Fruit fly (Drosophila melanogaster) ovary, adult (tissue): ENCODE data around the gene Lsp2.
A peak's percentile ranks its signal among the peaks of the same experiment; 100 is the strongest.

Experiments used
- CG17801 ChIP-seq: fragments of 200-800 bp; optimal IDR thresholded peaks from 2 replicates; lab custom pipeline; 2019; ENCODE audit warnings: missing biosample characterization, mild to moderate bottlenecking, missing genetic modification characterization, moderate library complexity; ENCODE audit not compliant: partially characterized antibody

The Lsp2 gene

DNA sequence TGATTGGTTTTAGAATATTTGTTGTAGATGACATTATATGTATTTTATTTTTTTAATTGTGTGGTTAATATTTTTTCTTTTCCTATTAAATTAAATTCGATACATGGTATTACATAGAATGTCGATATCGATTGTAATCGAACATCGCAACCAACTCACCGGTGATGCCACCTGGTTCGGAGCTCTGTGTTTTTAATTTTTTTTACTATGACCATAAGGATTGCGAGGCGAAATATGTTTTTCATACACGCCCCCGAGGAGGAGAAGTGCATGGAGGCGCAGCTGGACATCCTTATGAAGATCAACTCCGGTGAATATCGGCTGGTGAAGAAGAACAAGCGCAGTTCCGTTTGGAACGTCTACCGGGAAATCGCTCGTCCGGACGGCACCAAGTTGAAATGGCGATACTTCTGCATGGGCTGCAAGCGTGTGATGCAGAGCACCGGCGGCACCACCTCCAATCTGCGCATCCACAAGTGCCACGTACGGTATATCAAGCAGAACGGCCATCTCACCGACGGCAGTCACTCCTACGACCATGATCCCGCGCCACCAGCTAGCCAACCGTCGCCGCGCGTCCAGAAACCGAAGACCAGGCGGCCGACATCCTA, 9.2 kb upstream of the Lsp2 start, which contains the start of gene CG11560:
Gene CG11560 (plus strand): TSS at position 145 of the 611 bp plus-strand sequence.
- peak; percentile 35 for TF ChIP-seq CG17801 (GFP tag; lab: Kevin White, UChicago)

DNA sequence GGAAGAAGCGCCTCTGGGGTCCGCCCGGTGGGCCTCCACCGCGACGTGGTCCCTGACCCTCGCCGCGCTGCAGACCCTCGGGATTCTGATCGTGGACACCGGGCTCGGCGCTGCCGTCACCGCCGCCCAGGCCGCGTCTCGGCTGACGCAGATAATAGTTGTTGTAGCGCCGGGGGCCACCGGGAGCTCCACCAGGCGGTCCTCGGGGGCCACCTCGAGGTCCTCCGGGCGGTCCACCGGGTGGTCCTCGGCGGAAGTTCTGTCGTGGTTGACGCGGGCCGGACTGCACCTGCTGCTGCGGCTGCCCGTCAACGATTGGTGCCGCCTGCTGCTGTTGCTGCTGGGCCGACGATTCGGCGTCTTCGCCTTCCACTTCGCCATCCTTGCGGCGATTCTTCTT, 6.3 kb upstream of the Lsp2 start:
- no peak for TF ChIP-seq CG17801 (GFP tag; lab: Kevin White, UChicago)

DNA sequence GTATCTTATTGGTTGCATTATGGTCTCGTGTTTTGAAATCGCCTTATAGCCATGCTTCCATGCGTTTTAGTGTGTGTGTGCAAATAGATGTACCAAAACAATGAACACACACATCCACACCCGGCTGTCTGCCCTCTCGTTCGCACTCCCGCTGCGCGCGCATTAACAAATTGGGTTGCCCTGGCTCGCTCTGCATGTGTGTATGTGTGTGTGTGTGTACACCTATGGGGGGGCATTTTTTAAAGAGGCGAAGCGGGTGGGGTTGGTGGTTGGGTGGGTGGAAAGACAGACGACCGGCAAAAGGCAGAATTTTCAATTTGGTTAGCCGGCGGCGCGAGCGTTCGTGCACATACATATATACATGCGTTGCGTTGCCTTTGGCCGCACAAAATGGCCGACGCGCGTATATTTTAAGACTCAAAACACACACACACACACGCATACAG, 5.0 kb upstream of the Lsp2 start:
- no peak for TF ChIP-seq CG17801 (GFP tag; lab: Kevin White, UChicago)

DNA sequence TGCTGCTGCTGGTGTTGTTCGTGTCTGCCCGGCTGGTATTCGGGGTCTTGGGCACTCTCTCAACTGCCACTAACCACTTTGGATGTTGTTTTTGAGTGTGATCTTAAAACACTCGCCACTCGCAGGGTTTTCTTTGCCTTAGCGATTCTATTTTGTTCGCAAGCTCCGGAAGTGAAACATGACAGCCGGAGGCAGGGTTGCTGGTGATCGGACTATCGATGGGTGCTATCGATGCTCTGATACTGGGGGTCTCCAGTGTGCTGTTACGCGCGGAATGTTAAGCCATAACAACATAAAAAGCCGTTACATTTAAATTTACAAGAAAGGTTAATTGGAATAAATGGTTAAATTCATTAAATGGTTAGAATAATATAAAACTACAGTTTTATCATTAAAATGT, 4.2 kb upstream of the Lsp2 start, which contains the start of gene yps:
Gene yps (minus strand): TSS at position 176 of the 400 bp plus-strand sequence.
- TF ChIP-seq CG17801 (GFP tag; lab: Kevin White, UChicago) = peak; percentile 96

DNA sequence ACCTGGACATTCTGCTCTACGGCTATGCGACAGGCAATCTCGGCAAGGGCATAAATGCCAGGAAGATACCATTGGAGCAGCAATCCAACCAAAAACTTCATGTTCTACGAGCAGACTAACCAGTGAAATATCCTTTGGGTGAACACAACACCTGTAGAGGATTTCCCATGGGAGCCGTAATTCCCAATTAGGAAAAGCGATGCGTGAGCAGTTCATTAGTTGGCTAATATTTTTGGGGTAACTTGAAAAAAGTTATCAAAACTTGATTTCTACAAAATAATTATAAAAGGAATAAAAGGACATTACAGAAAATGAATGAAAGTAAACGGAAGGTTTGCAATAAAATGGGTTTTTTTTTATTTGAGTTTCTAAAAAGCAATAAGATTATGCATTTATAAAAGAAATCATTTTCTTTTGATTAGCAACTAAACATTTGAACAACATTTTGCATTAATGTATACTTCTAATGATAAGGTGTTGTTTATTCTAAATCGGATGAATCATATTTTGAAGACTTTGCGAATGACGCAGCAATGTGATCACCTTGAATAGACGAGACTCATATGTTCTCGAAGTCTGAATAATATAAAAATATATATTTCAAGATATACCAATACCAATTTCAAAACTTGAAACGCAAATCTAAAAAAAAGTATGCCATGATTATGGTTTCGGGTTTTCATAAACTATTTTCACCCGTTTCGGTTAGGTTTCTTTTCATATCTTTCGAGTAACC, 1.7 kb upstream of the Lsp2 start, which contains the start of the genes Ir68b and CG34241:
Gene Ir68b (minus strand): TSS at position 101 of the 736 bp plus-strand sequence.
Gene CG34241 (plus strand): TSS at position 686 of the 736 bp plus-strand sequence.
- no peak for TF ChIP-seq CG17801 (GFP tag; lab: Kevin White, UChicago)

DNA sequence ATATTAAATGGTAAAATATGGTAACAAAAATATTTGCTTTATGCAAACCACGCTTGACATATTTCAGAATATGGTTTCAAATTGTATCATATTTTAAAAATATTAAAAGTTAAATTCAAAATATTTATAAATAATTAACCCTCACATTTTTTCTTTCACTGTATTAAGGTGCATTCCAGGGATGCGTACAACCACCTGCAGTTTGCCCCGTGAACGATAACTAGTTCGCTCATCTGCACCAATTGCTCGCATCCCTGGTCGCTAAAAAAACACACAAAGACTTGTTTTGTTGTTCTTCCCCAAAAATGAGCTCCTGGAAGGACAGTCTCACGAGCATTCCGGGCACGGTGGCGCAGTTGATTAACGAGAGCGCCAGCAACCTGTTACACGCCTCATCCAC, 2.7 kb downstream of the Lsp2 start, which contains the start of gene DEF8:
Gene DEF8 (plus strand): TSS at position 229 of the 400 bp plus-strand sequence.
- TF ChIP-seq CG17801 (GFP tag; lab: Kevin White, UChicago) = peak; percentile 86

DNA sequence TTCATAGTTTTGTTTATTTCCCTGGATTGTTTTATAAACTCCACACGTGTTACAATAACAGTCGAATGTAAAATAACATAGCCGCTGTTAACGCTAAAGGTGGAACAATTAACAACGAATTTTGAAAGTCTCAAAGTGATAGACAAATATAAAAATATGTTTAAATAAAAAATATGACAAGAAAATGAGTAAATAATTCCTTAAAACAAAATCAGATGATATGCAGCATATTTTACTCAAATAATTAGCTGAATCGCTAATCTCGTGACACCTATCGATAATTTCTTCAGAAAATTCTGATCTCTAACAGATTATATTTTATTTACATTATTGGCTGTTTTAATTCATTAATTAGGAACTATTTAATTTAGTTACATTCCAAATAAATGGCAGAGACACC, 7.4 kb downstream of the Lsp2 start, which contains the start of the genes CG5645 and Atg12:
Gene CG5645 (minus strand): TSS at position 77 of the 400 bp plus-strand sequence.
Gene Atg12 (plus strand): TSS at position 338 of the 400 bp plus-strand sequence.
- peak; percentile 79 for TF ChIP-seq CG17801 (GFP tag; lab: Kevin White, UChicago)

DNA sequence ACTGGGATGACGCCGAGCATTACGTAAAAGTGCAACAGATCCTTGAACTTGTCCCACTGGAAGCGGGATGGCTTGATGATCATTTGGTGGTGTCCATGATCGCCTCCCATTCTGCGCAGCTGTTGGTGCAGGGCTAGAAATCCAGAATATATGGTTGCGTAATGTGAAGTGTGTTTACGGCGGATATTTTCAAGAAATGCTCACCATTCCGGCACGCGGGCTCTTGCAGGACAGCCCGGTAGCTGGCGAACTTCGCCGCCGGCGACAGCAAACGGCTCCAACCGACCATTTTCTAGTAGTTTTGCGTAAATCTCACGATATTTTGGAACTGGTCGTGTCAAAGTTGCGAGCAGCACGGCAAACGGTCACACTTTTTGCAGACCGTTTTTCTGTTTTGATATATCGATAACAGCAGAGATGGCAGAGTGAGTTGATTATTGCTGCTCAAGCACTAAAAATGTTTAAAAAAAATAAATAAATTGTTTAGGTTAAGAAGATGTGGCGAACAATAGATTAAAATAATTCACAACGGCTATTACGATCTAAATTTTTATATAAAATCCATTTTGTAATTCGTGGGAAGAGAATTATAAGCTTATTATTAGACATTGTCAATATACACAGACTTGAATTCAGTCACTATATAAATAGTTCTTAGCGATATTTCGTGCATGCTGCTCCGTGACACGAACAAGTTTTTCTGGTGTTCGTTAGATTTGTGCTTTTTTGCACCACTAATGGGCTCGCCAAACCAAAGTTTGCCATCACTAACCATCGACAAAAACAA, 9.1 kb downstream of the Lsp2 start, which contains the start of the genes ND-SGDH and RhoGAP68F:
Gene ND-SGDH (minus strand): TSS at position 472 of the 787 bp plus-strand sequence.
Gene RhoGAP68F (plus strand): TSS at position 756 of the 787 bp plus-strand sequence.
- TF ChIP-seq CG17801 (GFP tag; lab: Kevin White, UChicago) = peak; percentile 62

DNA sequence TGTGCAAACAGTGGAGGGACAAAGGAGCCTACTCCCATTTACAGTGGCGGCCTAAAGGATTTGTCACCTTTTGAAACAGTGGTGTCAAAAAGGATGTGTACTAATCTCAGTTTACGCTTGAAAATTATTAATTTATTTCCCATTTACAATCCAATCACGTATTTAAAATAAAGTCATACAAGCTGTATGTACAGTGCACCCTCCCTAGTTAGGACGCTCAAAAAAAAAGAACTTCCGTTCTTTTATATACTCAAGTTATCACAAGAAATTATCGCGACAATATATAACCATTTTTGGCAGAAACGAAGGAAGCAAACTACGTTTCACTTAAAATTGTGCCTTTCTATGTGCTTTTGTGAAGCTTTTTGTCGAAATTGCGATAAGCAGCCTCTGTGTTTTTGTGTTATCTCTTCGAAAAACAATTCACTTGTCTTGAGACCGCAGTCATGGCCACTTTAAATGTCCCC, 10.1 kb downstream of the Lsp2 start:
- TF ChIP-seq CG17801 (GFP tag; lab: Kevin White, UChicago) = peak; percentile 25

DNA sequence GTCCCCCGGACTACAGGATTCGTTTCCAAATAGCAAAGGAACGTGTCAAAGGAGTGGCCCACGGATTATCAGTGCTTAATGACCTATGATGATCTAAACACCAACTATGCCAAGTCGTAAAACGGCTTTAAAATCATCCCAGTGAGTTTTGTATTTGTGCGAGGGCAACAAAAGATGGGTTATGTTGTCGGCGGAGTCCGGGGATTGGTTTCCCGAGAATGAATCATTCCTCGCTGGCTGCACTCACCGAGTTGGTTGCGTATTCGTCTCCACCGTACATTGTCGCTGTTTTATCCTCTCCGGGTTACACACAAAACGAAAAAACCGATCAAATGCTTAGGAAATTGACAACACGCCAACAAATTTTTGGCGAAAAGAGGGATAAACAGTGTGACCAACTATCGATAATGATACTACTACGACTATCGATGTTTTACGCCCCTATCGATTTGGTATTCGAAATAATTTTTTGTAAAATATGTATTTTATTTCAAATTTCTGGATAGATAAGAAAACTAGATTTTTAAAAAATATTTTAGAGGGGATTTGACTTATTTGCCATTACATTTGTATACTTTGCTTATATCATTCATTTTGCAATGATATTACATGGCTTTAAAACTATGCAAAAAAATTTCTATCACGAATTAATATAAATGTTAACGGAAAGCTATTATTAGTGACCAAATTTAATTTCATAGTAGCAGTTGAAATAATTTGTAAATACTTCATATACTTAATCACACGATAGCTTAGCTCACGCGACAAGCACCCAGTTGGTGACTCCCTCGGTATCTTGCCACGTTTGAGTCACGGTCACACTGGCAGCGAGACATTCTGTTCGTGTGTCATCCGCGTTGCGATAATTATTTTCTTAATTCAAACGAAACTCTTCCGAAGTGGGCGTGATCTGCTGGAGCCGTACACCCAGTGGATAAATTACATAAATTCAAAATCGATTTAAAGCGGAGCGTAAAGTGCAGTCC, 16.8 kb downstream of the Lsp2 start, which contains the start of the genes eIF3l and Nrx-IV:
Gene eIF3l (minus strand): TSS at position 389 of the 986 bp plus-strand sequence.
Gene Nrx-IV (plus strand): TSS at position 811 of the 986 bp plus-strand sequence.
- no peak for TF ChIP-seq CG17801 (GFP tag; lab: Kevin White, UChicago)

DNA sequence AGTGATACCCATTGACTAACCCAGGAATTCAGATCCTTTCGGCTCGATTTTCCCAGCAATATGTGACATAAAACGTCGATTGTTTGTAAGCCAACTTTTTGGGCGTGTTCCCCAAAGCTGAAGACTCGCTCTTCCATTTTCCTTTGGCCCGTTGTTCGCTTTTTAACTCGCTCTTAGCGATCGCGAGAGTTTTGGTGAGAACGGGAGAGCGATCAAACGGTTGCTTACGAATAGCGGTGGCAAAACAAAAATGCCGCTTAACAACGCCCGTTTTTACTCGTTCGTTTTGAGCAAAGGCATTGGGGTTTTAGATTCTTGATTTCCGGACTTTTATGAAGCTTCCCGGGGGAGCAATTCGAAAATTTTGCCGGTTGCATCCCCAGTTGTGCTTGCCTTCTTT, 17.8 kb downstream of the Lsp2 start:
- TF ChIP-seq CG17801 (GFP tag; lab: Kevin White, UChicago) = no peak

DNA sequence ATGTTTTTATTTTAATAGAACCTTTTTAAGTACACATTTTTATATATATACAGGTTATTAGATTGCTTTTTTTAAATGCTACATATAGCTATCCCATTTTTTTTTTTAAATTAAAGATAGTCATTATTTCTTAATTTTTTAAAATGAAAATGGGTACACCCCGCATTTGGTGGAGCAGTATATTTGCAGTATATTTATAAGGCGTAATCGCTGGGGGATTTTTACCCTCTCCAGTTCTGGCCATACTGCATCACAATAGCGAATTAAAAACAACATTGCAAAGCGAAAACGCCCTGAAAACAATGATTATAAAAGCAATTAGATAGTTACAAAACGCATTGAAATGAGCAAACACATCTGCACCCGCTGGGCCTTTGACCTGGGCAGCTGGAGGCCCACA, 19.8 kb downstream of the Lsp2 start, which contains the start of gene CG32099:
Gene CG32099 (plus strand): TSS at position 250 of the 400 bp plus-strand sequence.
- no peak for TF ChIP-seq CG17801 (GFP tag; lab: Kevin White, UChicago)

DNA sequence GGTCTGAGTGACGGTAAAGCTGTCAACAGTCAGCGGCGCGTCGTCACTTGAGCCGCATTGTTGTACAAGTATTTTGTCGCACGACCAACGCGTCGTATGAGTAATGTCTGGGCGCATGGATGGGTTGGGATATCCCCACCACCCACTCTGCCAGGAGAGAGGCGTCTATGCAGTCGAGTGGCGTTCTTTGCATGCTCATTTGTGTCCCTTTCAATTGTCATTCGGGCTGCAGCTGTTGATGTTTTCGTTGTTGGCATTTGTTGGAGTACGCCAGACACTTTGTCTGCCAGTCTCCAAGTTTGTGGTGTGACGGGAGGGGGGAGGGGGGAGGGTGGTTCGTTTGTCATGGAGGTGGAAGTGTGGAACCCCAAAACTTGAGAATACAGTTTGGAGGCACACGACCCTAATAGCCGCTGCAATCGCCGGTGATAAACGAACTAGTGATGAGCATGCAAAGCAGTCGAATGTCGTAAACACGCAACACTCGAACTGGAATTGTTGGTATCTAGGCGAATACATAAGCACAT, 33.0 kb downstream of the Lsp2 start:
- TF ChIP-seq CG17801 (GFP tag; lab: Kevin White, UChicago) = no peak
